Worm (Caenorhabditis elegans): ENCODE results near the gene C08B6.8.
A peak's percentile ranks its signal among the peaks of the same experiment; 100 is the strongest.

DNA sequence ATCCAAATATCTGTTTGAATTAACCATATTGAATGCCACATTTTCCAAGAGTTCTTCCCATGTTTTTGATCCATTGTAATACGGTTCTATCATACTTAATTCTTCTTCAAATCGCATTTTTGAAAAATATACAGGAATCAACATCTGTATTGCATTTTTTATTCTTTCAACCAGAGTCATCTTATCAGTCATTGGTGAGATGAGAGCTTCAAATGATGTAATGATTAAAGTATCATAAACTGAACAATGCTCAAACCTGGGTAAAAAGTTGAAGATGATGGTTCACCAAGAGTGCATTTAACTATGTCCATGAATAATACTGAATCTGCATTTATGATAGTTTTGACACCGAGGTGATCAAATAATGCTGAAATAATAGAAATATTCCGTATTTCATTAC, 30.6 kb upstream of the C08B6.8 start:
- TF ChIP-seq daf-12 (tag; optimal IDR thresholded peaks at IDR 0.05) = no peak
- no peak for TF ChIP-seq unc-62 (GFP tag; optimal IDR thresholded peaks at IDR 0.05 in 1 of 2)
- TF ChIP-seq unc-62 (tag; optimal IDR thresholded peaks at IDR 0.05) = no peak
- TF ChIP-seq fkh-10 (GFP tag; optimal IDR thresholded peaks at IDR 0.05) = no peak
- TF ChIP-seq nhr-28 (tag; optimal IDR thresholded peaks at IDR 0.05) = no peak
- no peak for TF ChIP-seq saeg-2 (GFP tag; IDR thresholded peaks at IDR 0.05)
- no peak for TF ChIP-seq nhr-25 (tag; optimal IDR thresholded peaks at IDR 0.05; ENCODE audit: borderline replicate concordance, insufficient read depth)
- no peak for TF ChIP-seq nhr-42 (GFP tag; IDR thresholded peaks at IDR 0.05)
- no peak for TF ChIP-seq skn-1 (tag; optimal IDR thresholded peaks at IDR 0.05)
- TF ChIP-seq mep-1 (tag; optimal IDR thresholded peaks at IDR 0.05) = peak; percentile 38
- no peak for TF ChIP-seq ceh-28 (tag; optimal IDR thresholded peaks at IDR 0.05)
- TF ChIP-seq nhr-11 (tag; optimal IDR thresholded peaks at IDR 0.05) = no peak
- no peak for TF ChIP-seq egl-43 (GFP tag; IDR thresholded peaks at IDR 0.05)
- no peak for TF ChIP-seq snpc-4 (tag; optimal IDR thresholded peaks at IDR 0.05)

All from whole organism, L4 larva.